Fruit fly (Drosophila melanogaster) S2 (cell line): Measurements from ENCODE around the gene Dus2.

Experiments used
- CG8478 ChIP-seq: fragments of >200 bp; optimal IDR thresholded peaks from 2 replicates; lab custom pipeline; 2018
- CTCF ChIP-seq, 2 experiments: fragments of >200 bp; optimal IDR thresholded peaks; 2 replicates each; lab custom pipeline; 2018

Gene Dus2

dm6 chrX:14237873-14238394 lies at the start of gene Dus2, which contains the start of gene Fbxl4:
Dus2 (plus strand) TSS chrX:14237988.
Fbxl4 (minus strand) TSS chrX:14237923.
- TF ChIP-seq CG8478 (lab: Kevin White, UChicago): no peak
- TF ChIP-seq CTCF (optimal IDR thresholded peaks at IDR 0.05; lab: Kevin White, UChicago): no peak

dm6 chrX:14189216-14189615 lies 48.6 kb upstream of the Dus2 start, which contains the start of gene CG11585:
CG11585 (plus strand) TSS chrX:14189516.
- no peak for TF ChIP-seq CG8478 (lab: Kevin White, UChicago)
- no peak for TF ChIP-seq CTCF (optimal IDR thresholded peaks at IDR 0.05; lab: Kevin White, UChicago)

dm6 chrX:14191918-14192317 lies 45.9 kb upstream of the Dus2 start, which contains the start of gene CG13403:
CG13403 (minus strand) TSS chrX:14192018.
- TF ChIP-seq CTCF (optimal IDR thresholded peaks at IDR 0.05; lab: Kevin White, UChicago) (no peak), CG8478 (lab: Kevin White, UChicago) (no peak)

- no peak for TF ChIP-seq CG8478 (lab: Kevin White, UChicago)
- no peak for TF ChIP-seq CTCF (optimal IDR thresholded peaks at IDR 0.05; lab: Kevin White, UChicago)
Measured at dm6 chrX:14193013-14193412, 44.8 kb upstream of the Dus2 start, which contains the start of gene yl. yl (plus strand) TSS chrX:14193214.

dm6 chrX:14199967-14200531 lies 37.7 kb upstream of the Dus2 start, which contains the start of gene CG11590:
CG11590 (plus strand) TSS chrX:14200178.
- TF ChIP-seq CG8478 (lab: Kevin White, UChicago) (no peak), CTCF (optimal IDR thresholded peaks at IDR 0.05; lab: Kevin White, UChicago) (no peak)

dm6 chrX:14201178-14201577 lies 36.6 kb upstream of the Dus2 start, which contains the start of gene Prp16:
Prp16 (plus strand) TSS chrX:14201362.
- no peak for TF ChIP-seq CTCF (optimal IDR thresholded peaks at IDR 0.05; lab: Kevin White, UChicago)
- no peak for TF ChIP-seq CG8478 (lab: Kevin White, UChicago)

dm6 chrX:14208426-14209208 lies 29.2 kb upstream of the Dus2 start:
- TF ChIP-seq CTCF (optimal IDR thresholded peaks at IDR 0.05; lab: Kevin White, UChicago): no peak
- no peak for TF ChIP-seq CG8478 (lab: Kevin White, UChicago)

- no peak for TF ChIP-seq CTCF (optimal IDR thresholded peaks at IDR 0.05; lab: Kevin White, UChicago)
- no peak for TF ChIP-seq CG8478 (lab: Kevin White, UChicago)
Measured at dm6 chrX:14209209-14209781, 28.5 kb upstream of the Dus2 start.

- TF ChIP-seq CTCF (optimal IDR thresholded peaks at IDR 0.05; lab: Kevin White, UChicago) (no peak), CG8478 (lab: Kevin White, UChicago) (no peak)
Measured at dm6 chrX:14211250-14211944, 26.4 kb upstream of the Dus2 start.

dm6 chrX:14212147-14212792 lies 25.5 kb upstream of the Dus2 start:
- TF ChIP-seq CTCF (optimal IDR thresholded peaks at IDR 0.05; lab: Kevin White, UChicago) (no peak), CG8478 (lab: Kevin White, UChicago) (no peak)

dm6 chrX:14213509-14214154 lies 24.2 kb upstream of the Dus2 start:
- TF ChIP-seq CG8478 (lab: Kevin White, UChicago) (no peak), CTCF (optimal IDR thresholded peaks at IDR 0.05; lab: Kevin White, UChicago) (no peak)

- TF ChIP-seq CG8478 (lab: Kevin White, UChicago): no peak
- no peak for TF ChIP-seq CTCF (optimal IDR thresholded peaks at IDR 0.05; lab: Kevin White, UChicago)
Measured at dm6 chrX:14214505-14215449, 23.0 kb upstream of the Dus2 start.
